Fruit fly (Drosophila melanogaster) whole organism, prepupa: ENCODE results near the gene yellow-k.

Source experiments
- CG16779 ChIP-seq: fragments of 200-800 bp; sonication (Bioruptor generic); optimal IDR thresholded peaks from 3 replicates; lab custom pipeline; 2017; ENCODE audit warnings: missing biosample characterization, mild to moderate bottlenecking, missing genetic modification characterization
- CG34406 ChIP-seq: fragments of 200-800 bp; sonication (Bioruptor generic); optimal IDR thresholded peaks from 3 replicates; lab custom pipeline; 2016; ENCODE audit warnings: missing biosample characterization, missing genetic modification characterization
- CG6808 ChIP-seq: fragments of 200-800 bp; sonication (Bioruptor generic); optimal IDR thresholded peaks from 3 replicates; lab custom pipeline; 2017; ENCODE audit warnings: missing biosample characterization, missing genetic modification characterization, mild to moderate bottlenecking, moderate library complexity, missing genetic modification reagents
- CG7368 ChIP-seq: fragments of 200-800 bp; sonication (Bioruptor generic); optimal IDR thresholded peaks from 3 replicates; lab custom pipeline; 2016; ENCODE audit warnings: missing biosample characterization, missing genetic modification characterization
- Eip78C ChIP-seq: fragments of 200-800 bp; sonication (Bioruptor generic); peaks from one replicate; lab custom pipeline; 2016; ENCODE audit warnings: missing biosample characterization, missing genetic modification characterization
- Ets96B ChIP-seq: fragments of 200-800 bp; optimal IDR thresholded peaks from 2 replicates; lab custom pipeline; 2019; ENCODE audit warnings: missing biosample characterization, mild to moderate bottlenecking, missing genetic modification characterization, moderate library complexity
- Hr38 ChIP-seq: sonication (Bioruptor generic); optimal IDR thresholded peaks from 2 replicates; lab custom pipeline; 2016; ENCODE audit warnings: missing biosample characterization, missing genetic modification characterization
- Hr39 ChIP-seq: fragments of 200-800 bp; sonication (Bioruptor generic); optimal IDR thresholded peaks from 2 replicates; lab custom pipeline; 2016; ENCODE audit warnings: missing biosample characterization, missing genetic modification characterization
- Lpt ChIP-seq: fragments of 200-800 bp; sonication (Bioruptor generic); optimal IDR thresholded peaks from 3 replicates; lab custom pipeline; 2016; ENCODE audit warnings: missing biosample characterization, missing genetic modification characterization
- eg ChIP-seq: fragments of 200-800 bp; sonication (Bioruptor generic); IDR thresholded peaks from 3 replicates; pipeline ENCODE4 v1.3.6; 2022; ENCODE audit warnings: missing biosample characterization, missing genetic modification characterization
- fd85E ChIP-seq: fragments of 200-800 bp; sonication (Bioruptor generic); optimal IDR thresholded peaks from 3 replicates; lab custom pipeline; 2016; ENCODE audit warnings: missing biosample characterization, missing genetic modification characterization
- ss ChIP-seq, 2 experiments: fragments of 200-800 bp; sonication (Bioruptor generic); optimal IDR thresholded peaks; 2 replicates in 1 of 2; 3 replicates in 1 of 2; lab custom pipeline; 2017 to 2018; ENCODE audit warnings: mild to moderate bottlenecking in 2 of 2, missing biosample characterization in 2 of 2, missing genetic modification characterization in 2 of 2, moderate library complexity in 1 of 2
- svp ChIP-seq: fragments of 200-800 bp; sonication (Bioruptor generic); peaks from one replicate; lab custom pipeline; 2016; ENCODE audit warnings: missing biosample characterization, missing genetic modification characterization

DNA sequence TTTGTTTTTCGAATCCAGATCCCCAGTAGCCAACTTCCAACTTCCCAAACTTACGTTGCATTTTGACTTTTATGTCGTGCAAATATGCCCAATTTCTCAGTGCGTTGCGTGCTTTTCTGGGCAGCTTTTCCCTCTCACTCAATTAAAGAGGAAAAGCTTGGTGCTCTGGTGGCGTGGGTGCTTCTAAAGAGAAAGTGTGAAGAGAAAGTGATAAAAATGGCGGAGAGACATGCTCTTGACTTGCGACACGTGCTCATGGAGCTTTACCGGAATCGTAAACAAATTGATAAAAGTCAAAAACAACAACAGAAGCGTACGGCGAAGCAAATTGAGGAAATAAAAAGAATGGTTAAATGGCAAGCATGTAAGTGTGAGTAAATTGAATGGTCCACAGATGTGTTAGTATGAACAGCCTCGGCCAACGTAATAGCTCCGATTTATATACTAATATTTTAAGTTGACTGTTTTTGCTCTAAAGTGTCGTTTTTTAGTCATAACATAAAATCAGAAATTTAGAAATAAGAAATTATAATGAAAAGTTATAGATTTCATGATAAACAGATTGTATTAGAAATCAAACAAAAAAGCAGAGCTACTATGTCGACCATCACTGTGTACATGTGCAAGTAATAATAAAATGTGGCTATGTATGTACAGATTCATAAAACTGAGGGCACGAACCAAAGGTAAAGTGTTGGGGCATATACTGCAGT, 26.4 kb upstream of the yellow-k start:
- TF ChIP-seq Lpt (GFP tag; lab: Kevin White, UChicago) (no peak), CG34406 (GFP tag; lab: Kevin White, UChicago) (no peak), CG7368 (no peak), CG6808 (GFP tag; lab: Kevin White, UChicago) (no peak), ss (GFP tag; optimal IDR thresholded peaks at IDR 0.05; lab: Kevin White, UChicago) (no peak), Ets96B (tag; lab: Kevin White, UChicago) (no peak), Eip78C (GFP tag; lab: Kevin White, UChicago) (no peak), CG16779 (tag; lab: Kevin White, UChicago) (no peak), Hr38 (GFP tag; lab: Kevin White, UChicago) (no peak), svp (no peak), Hr39 (GFP tag; lab: Kevin White, UChicago) (no peak), eg (GFP tag; lab: Robert Waterston, UW) (no peak), fd85E (GFP tag; lab: Kevin White, UChicago) (no peak)
